Worm (Caenorhabditis elegans) whole organism, mixed stage, embryonic: Measurements from ENCODE around the gene T28A11.25.

Experiments
- M03D4.4 ChIP-seq: sonication (generic microtip); optimal IDR thresholded peaks from 2 replicates; lab custom pipeline; 2017; ENCODE audit warnings: mild to moderate bottlenecking, missing genetic modification characterization, missing compliant biosample characterization
- bed-3 ChIP-seq: fragments of 200-800 bp; sonication (Bioruptor generic); optimal IDR thresholded peaks from 3 replicates; lab custom pipeline; 2018; ENCODE audit warnings: mild to moderate bottlenecking, missing genetic modification characterization, moderate library complexity, missing compliant biosample characterization
- blmp-1 ChIP-seq: fragments of 150-350 bp; optimal IDR thresholded peaks from 2 replicates; lab custom pipeline; 2014; ENCODE audit warnings: missing biosample characterization, missing genetic modification characterization
- ceh-39 ChIP-seq: fragments of 150-350 bp; optimal IDR thresholded peaks from 2 replicates; lab custom pipeline; 2014; ENCODE audit warnings: missing biosample characterization, missing genetic modification characterization
- ceh-83 ChIP-seq: fragments of 200-800 bp; sonication (Bioruptor generic); optimal IDR thresholded peaks from 2 replicates; lab custom pipeline; 2018; ENCODE audit warnings: mild to moderate bottlenecking, missing genetic modification characterization, missing compliant biosample characterization
- ces-1 ChIP-seq: fragments of 150-350 bp; optimal IDR thresholded peaks from 2 replicates; lab custom pipeline; 2014; ENCODE audit warnings: missing biosample characterization, missing genetic modification reagents, missing genetic modification characterization
- cnd-1 ChIP-seq: fragments of 200-800 bp; sonication (Bioruptor generic); optimal IDR thresholded peaks from 2 replicates; lab custom pipeline; 2018; ENCODE audit warnings: mild to moderate bottlenecking, missing genetic modification characterization, missing compliant biosample characterization
- drap-1 ChIP-seq: fragments of 200-800 bp; sonication (Bioruptor generic); optimal IDR thresholded peaks from 3 replicates; lab custom pipeline; 2018; ENCODE audit warnings: mild to moderate bottlenecking, missing genetic modification characterization, missing compliant biosample characterization
- elt-1 ChIP-seq: sonication (generic microtip); optimal IDR thresholded peaks from 2 replicates; lab custom pipeline; 2017; ENCODE audit warnings: missing genetic modification characterization, mild to moderate bottlenecking, missing compliant biosample characterization, antibody characterized with exemption, moderate library complexity, borderline replicate concordance; ENCODE audit not compliant: insufficient read depth
- elt-3 ChIP-seq: fragments of 150-350 bp; optimal IDR thresholded peaks from 2 replicates; lab custom pipeline; 2014; ENCODE audit warnings: missing biosample characterization, missing genetic modification characterization
- flh-1 ChIP-seq: fragments of 200-800 bp; sonication (Bioruptor generic); optimal IDR thresholded peaks from 2 replicates; lab custom pipeline; 2018; ENCODE audit warnings: mild to moderate bottlenecking, missing genetic modification characterization, moderate library complexity, missing compliant biosample characterization
- ham-2 ChIP-seq: fragments of 200-800 bp; sonication (Bioruptor generic); optimal IDR thresholded peaks from 2 replicates; lab custom pipeline; 2018; ENCODE audit warnings: mild to moderate bottlenecking, missing genetic modification characterization, missing compliant biosample characterization
- hlh-1 ChIP-seq: fragments of 150-350 bp; optimal IDR thresholded peaks from 2 replicates; lab custom pipeline; 2014; ENCODE audit warnings: missing biosample characterization, missing genetic modification reagents, missing genetic modification characterization
- lin-13 ChIP-seq: fragments of 150-350 bp; optimal IDR thresholded peaks from 2 replicates; lab custom pipeline; 2014; ENCODE audit warnings: missing biosample characterization, missing genetic modification characterization
- lin-32 ChIP-seq: fragments of 200-800 bp; sonication (Bioruptor generic); optimal IDR thresholded peaks from 2 replicates; lab custom pipeline; 2018; ENCODE audit warnings: mild to moderate bottlenecking, missing genetic modification characterization, missing compliant biosample characterization
- lsy-2 ChIP-seq: fragments of 150-350 bp; optimal IDR thresholded peaks from 2 replicates; lab custom pipeline; 2014; ENCODE audit warnings: missing biosample characterization, missing genetic modification characterization
- mab-5 ChIP-seq: fragments of 150-350 bp; optimal IDR thresholded peaks from 2 replicates; lab custom pipeline; 2014; ENCODE audit warnings: missing biosample characterization, missing genetic modification characterization
- mep-1 ChIP-seq: fragments of 150-350 bp; optimal IDR thresholded peaks from 2 replicates; lab custom pipeline; 2017; ENCODE audit warnings: missing biosample characterization, missing genetic modification reagents, missing genetic modification characterization, inconsistent platforms
- mls-2 ChIP-seq: sonication (generic microtip); optimal IDR thresholded peaks from 2 replicates; lab custom pipeline; 2016; ENCODE audit warnings: mild to moderate bottlenecking, missing genetic modification characterization, moderate library complexity, missing compliant biosample characterization
- nhr-12 ChIP-seq: fragments of 150-350 bp; optimal IDR thresholded peaks from 2 replicates; lab custom pipeline; 2014; ENCODE audit warnings: missing biosample characterization, missing genetic modification characterization
- nhr-2 ChIP-seq: fragments of 150-350 bp; optimal IDR thresholded peaks from 2 replicates; lab custom pipeline; 2014; ENCODE audit warnings: missing biosample characterization, missing genetic modification characterization
- nhr-237 ChIP-seq: fragments of 150-350 bp; optimal IDR thresholded peaks from 2 replicates; lab custom pipeline; 2014; ENCODE audit warnings: missing biosample characterization, missing genetic modification characterization
- nhr-28 ChIP-seq: fragments of 150-350 bp; optimal IDR thresholded peaks from 2 replicates; lab custom pipeline; 2014; ENCODE audit warnings: missing biosample characterization, missing genetic modification characterization
- pha-4 ChIP-seq: fragments of 150-350 bp; optimal IDR thresholded peaks from 2 replicates; lab custom pipeline; 2018; ENCODE audit warnings: missing biosample characterization, missing genetic modification reagents, missing genetic modification characterization
- sem-2 ChIP-seq: fragments of 200-800 bp; sonication (Bioruptor generic); optimal IDR thresholded peaks from 2 replicates; lab custom pipeline; 2018; ENCODE audit warnings: mild to moderate bottlenecking, missing genetic modification characterization, missing compliant biosample characterization
- snpc-4 ChIP-seq: fragments of 150-350 bp; optimal IDR thresholded peaks from 2 replicates; lab custom pipeline; 2014; ENCODE audit warnings: missing biosample characterization, missing genetic modification characterization
- sptf-1 ChIP-seq: sonication (generic microtip); optimal IDR thresholded peaks from 2 replicates; lab custom pipeline; 2017; ENCODE audit warnings: mild to moderate bottlenecking, missing genetic modification characterization, moderate library complexity, missing compliant biosample characterization
- tbx-8 ChIP-seq: fragments of 200-800 bp; sonication (Bioruptor generic); optimal IDR thresholded peaks from 2 replicates; lab custom pipeline; 2018; ENCODE audit warnings: mild to moderate bottlenecking, missing genetic modification characterization, moderate library complexity, missing compliant biosample characterization
- unc-120 ChIP-seq: sonication (generic microtip); optimal IDR thresholded peaks from 2 replicates; lab custom pipeline; 2017; ENCODE audit warnings: missing genetic modification characterization, missing compliant biosample characterization; ENCODE audit not compliant: poor library complexity, severe bottlenecking
- unc-39 ChIP-seq: fragments of 150-350 bp; optimal IDR thresholded peaks from 2 replicates; lab custom pipeline; 2014; ENCODE audit warnings: missing biosample characterization, missing genetic modification characterization
- zip-8 ChIP-seq: fragments of 150-350 bp; optimal IDR thresholded peaks from 2 replicates; lab custom pipeline; 2014; ENCODE audit warnings: missing biosample characterization, missing genetic modification characterization
- ztf-11 ChIP-seq: fragments of 150-350 bp; optimal IDR thresholded peaks from 2 replicates; lab custom pipeline; 2014; ENCODE audit warnings: missing biosample characterization, missing genetic modification characterization

T28A11.25 gene

DNA sequence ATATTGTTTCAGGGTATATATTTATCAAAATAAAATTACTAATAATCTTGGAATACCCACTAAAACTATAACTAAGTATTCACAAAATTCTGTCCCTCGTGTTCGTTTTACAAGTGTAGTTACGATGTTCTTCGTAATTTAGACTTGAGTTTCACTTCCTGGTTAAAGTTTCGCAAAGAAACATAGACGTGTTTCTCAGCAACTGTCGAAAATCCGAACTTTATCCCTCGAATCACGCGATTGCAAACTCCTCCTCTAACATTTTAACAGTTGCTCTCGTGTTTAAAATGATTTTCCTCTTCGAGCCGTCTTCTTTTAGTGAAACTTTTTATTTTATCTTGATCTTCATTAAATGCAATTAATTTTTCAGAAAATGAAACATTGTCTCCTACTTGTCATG lies 1.6 kb upstream of the T28A11.25 start, which contains the start of gene T28A11.2:
Gene T28A11.2, plus strand, starts transcription at position 371 of the 400 bp plus-strand sequence.
- TF ChIP-seq nhr-2 (tag; lab: Kevin White, UChicago), result no peak

DNA sequence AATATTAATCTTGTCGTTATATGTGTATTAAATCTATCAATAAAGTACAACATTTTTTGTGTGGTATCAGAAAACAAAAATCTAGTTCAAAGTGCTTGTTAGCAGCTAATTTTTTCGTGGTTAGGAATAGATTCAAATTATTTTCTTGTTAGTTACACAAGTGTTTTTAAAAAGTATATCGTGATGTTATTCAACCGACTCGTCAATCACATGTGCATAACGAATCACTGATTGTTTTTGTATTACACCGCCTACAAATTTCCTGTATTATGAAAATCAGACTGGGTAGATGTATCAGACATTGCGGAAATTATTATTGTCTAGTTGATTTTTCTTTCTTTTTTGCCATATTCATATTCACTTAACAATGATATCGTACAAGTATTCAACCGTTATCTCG lies 1.3 kb downstream of the T28A11.25 start, which contains the start of gene str-64:
Gene str-64, plus strand, starts transcription at position 301 of the 400 bp plus-strand sequence.
- TF ChIP-seq elt-3 (tag; lab: Kevin White, UChicago) (no peak), pha-4 (tag; lab: Kevin White, UChicago) (no peak), nhr-2 (tag; lab: Kevin White, UChicago) (no peak), ceh-83 (no peak), flh-1 (GFP tag; lab: Kevin White, UChicago) (no peak), snpc-4 (tag; lab: Kevin White, UChicago) (no peak), mls-2 (no peak), nhr-237 (tag; lab: Kevin White, UChicago) (no peak), mep-1 (tag; lab: Kevin White, UChicago) (no peak), ces-1 (GFP tag; lab: Kevin White, UChicago) (no peak), nhr-28 (no peak), lin-13 (tag; lab: Kevin White, UChicago) (no peak), ham-2 (GFP tag; lab: Kevin White, UChicago) (no peak), mab-5 (tag; lab: Kevin White, UChicago) (no peak), hlh-1 (tag; lab: Kevin White, UChicago) (no peak), tbx-8 (GFP tag; lab: Kevin White, UChicago) (no peak), sptf-1 (tag; lab: Kevin White, UChicago) (no peak), ztf-11 (tag; lab: Kevin White, UChicago) (no peak), nhr-12 (tag; lab: Kevin White, UChicago) (no peak), unc-39 (tag; lab: Kevin White, UChicago) (no peak)
- TF ChIP-seq, all 35 proteins: peak for 0

DNA sequence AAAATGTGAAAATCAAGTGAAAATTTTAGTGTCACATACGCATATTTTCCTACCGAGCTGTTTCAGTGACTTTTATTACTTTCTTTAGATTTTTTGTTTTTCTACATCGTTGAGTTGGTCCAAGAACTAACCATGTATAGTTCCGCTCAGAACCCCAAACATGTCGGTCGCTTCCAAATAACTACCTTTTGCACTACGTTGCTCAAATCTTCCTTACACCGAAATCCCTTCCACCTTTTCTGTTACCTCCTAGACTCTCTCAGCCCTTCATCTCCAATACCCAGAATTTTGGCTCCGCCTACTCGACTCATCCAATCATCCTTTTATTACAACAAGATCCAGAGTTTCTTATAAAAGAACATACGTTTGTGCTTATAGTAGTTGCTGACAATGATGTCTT lies 3.0 kb downstream of the T28A11.25 start, which contains the start of gene F35F10.5:
Gene F35F10.5, plus strand, starts transcription at position 301 of the 400 bp plus-strand sequence.
- TF ChIP-seq mls-2 (no peak), ces-1 (GFP tag; lab: Kevin White, UChicago) (no peak)
- TF ChIP-seq, all 35 proteins: peak for 0

DNA sequence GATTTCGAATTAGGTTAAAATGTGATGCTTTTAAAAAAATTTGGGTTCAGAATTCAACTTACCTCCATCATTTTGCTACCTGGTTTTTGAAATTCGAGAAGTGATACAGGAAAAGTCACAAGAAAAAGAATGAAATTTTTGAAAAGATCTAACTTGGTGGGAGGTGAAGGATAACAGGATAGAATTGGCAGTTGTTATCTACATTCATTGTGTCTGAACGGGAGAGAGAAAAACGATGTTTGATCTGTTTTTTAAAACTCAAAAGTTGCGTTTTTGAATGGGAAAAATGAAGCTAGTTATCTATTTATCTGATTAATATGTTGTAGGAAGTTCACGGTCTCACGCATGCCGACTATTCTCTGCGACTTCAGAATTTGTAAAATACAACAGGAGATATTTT lies 5.7 kb downstream of the T28A11.25 start, which contains the start of gene F35F10.7:
Gene F35F10.7, minus strand, starts transcription at position 101 of the 400 bp plus-strand sequence.
- TF ChIP-seq bed-3 (GFP tag; lab: Kevin White, UChicago) (no peak), ceh-83 (no peak), lin-32 (GFP tag; lab: Kevin White, UChicago) (no peak), nhr-237 (tag; lab: Kevin White, UChicago) (no peak), nhr-2 (tag; lab: Kevin White, UChicago) (no peak), mab-5 (tag; lab: Kevin White, UChicago) (no peak), ceh-39 (no peak), elt-3 (tag; lab: Kevin White, UChicago) (no peak), zip-8 (tag; lab: Kevin White, UChicago) (no peak), lsy-2 (tag; lab: Kevin White, UChicago) (no peak), mls-2 (no peak)
- TF ChIP-seq, all 35 proteins: peak for 0

DNA sequence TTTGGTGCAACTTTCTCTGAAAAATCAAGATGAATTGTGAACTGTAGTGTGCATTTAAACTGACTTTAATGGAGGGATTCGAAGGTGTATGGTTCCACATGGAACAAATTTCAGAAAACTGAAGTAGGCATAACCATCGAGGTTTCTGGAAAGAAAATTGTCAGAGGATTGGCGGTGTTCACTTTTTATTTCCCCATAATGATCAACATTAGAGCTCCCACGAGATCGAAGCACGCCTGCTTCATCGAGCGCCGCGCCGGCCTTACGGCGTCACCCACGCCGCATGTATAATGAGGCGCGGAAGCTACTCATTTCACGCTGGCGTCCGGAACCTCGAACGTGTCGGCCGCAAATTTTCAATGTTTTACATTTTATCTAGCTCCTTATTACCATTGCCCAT lies 6.5 kb downstream of the T28A11.25 start:
- TF ChIP-seq flh-1 (GFP tag; lab: Kevin White, UChicago) (no peak), ces-1 (GFP tag; lab: Kevin White, UChicago) (no peak), nhr-237 (tag; lab: Kevin White, UChicago) (no peak), blmp-1 (tag; lab: Kevin White, UChicago) (no peak), mls-2 (no peak), bed-3 (GFP tag; lab: Kevin White, UChicago) (no peak), unc-120 (tag; lab: Kevin White, UChicago) (no peak), ztf-11 (tag; lab: Kevin White, UChicago) (no peak), M03D4.4 (tag; lab: Kevin White, UChicago) (no peak), tbx-8 (GFP tag; lab: Kevin White, UChicago) (no peak), elt-1 (tag; lab: Kevin White, UChicago) (no peak), cnd-1 (no peak), nhr-28 (no peak), sem-2 (GFP tag; lab: Kevin White, UChicago) (no peak), nhr-12 (tag; lab: Kevin White, UChicago) (no peak), zip-8 (tag; lab: Kevin White, UChicago) (no peak), snpc-4 (tag; lab: Kevin White, UChicago) (no peak), drap-1 (no peak), sptf-1 (tag; lab: Kevin White, UChicago) (no peak)
